Worm (Caenorhabditis elegans): ENCODE results near the gene F39F10.3.

DNA sequence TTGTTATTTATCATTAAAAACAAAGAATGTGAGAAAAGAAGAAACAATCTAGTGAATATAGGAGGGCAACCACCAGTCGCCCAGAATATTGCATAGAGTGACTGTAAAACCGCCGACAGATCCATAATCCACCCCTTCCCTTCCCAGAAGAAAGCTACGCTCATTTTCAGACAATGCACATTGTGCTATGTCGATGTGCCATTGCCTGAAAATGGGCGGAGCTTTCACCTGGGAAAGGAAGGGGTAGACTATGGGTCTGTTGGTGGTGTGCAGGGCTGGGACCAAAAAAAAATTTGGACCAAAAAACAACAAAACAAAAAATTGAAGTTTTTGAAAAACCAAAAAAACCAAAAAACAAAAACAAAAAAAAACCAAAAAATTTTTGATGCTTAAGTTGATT, 11.8 kb downstream of the F39F10.3 start, which contains the start of gene F39F10.4:
- TF ChIP-seq F26F4.8 (GFP tag; conservative IDR thresholded peaks at IDR 0.05) (no peak), arid-1 (GFP tag; conservative IDR thresholded peaks at IDR 0.05) (no peak), nhr-6 (tag; optimal IDR thresholded peaks at IDR 0.05) (no peak), dmd-6 (GFP tag; IDR thresholded peaks at IDR 0.05) (no peak), mxl-2 (GFP tag; conservative IDR thresholded peaks at IDR 0.05) (no peak), unc-39 (tag; optimal IDR thresholded peaks at IDR 0.05) (no peak), lim-7 (GFP tag; IDR thresholded peaks at IDR 0.05) (no peak), unc-130 (GFP tag; optimal IDR thresholded peaks at IDR 0.05) (no peak), aly-2 (tag; optimal IDR thresholded peaks at IDR 0.05) (no peak), Y5F2A.4 (GFP tag; optimal IDR thresholded peaks at IDR 0.05) (no peak), nhr-77 (tag; optimal IDR thresholded peaks at IDR 0.05) (no peak), madf-5 (GFP tag; IDR thresholded peaks at IDR 0.05) (0 out of 4 replicates have a peak, but pooled peaks of 1 of the 2 experiments have one; percentile 31), nhr-76 (tag; optimal IDR thresholded peaks at IDR 0.05) (no peak)
